Fruit fly (Drosophila melanogaster) whole organism, adult: Measurements from ENCODE around the gene CG6071.
A peak's percentile ranks its signal among the peaks of the same experiment; 100 is the strongest.

ENCODE experiments used
- CG11617 ChIP-seq: fragments of 200-800 bp; sonication (Bioruptor generic); optimal IDR thresholded peaks from 2 replicates; lab custom pipeline; 2017; ENCODE audit warnings: mild to moderate bottlenecking, missing biosample characterization, missing genetic modification reagents, missing genetic modification characterization
- CG12768 ChIP-seq: fragments of 200-800 bp; sonication (Bioruptor generic); optimal IDR thresholded peaks from 2 replicates; lab custom pipeline; 2017; ENCODE audit warnings: missing biosample characterization, missing genetic modification characterization, mild to moderate bottlenecking, moderate library complexity, missing genetic modification reagents
- CG14711 ChIP-seq: fragments of 200-800 bp; sonication (Bioruptor generic); optimal IDR thresholded peaks from 2 replicates; lab custom pipeline; 2018; ENCODE audit warnings: missing biosample characterization, mild to moderate bottlenecking, missing genetic modification characterization, moderate library complexity
- CG1620 ChIP-seq: fragments of 200-800 bp; sonication (Bioruptor generic); optimal IDR thresholded peaks from 2 replicates; lab custom pipeline; 2016; ENCODE audit warnings: missing biosample characterization, missing genetic modification characterization
- CG33017 ChIP-seq: fragments of 200-800 bp; sonication (Bioruptor generic); optimal IDR thresholded peaks from 2 replicates; lab custom pipeline; 2018; ENCODE audit warnings: missing biosample characterization, mild to moderate bottlenecking, missing genetic modification characterization, moderate library complexity
- CG5204 ChIP-seq: fragments of 200-800 bp; sonication (Bioruptor generic); optimal IDR thresholded peaks from 2 replicates; lab custom pipeline; 2016; ENCODE audit warnings: missing biosample characterization, missing genetic modification characterization
- CG7045 ChIP-seq: fragments of 200-800 bp; sonication (Bioruptor generic); optimal IDR thresholded peaks from 2 replicates; lab custom pipeline; 2017; ENCODE audit warnings: missing biosample characterization, mild to moderate bottlenecking, missing genetic modification characterization
- CG7101 ChIP-seq: fragments of 200-800 bp; sonication (Bioruptor generic); optimal IDR thresholded peaks from 2 replicates; lab custom pipeline; 2018; ENCODE audit warnings: missing biosample characterization, mild to moderate bottlenecking, missing genetic modification characterization, moderate library complexity
- Clk ChIP-seq: fragments of 200-800 bp; sonication (Bioruptor generic); optimal IDR thresholded peaks from 2 replicates; lab custom pipeline; 2017; ENCODE audit warnings: missing biosample characterization, missing genetic modification characterization
- Crg-1 ChIP-seq: fragments of 200-800 bp; sonication (Bioruptor generic); optimal IDR thresholded peaks from 2 replicates; lab custom pipeline; 2016; ENCODE audit warnings: missing biosample characterization, missing genetic modification characterization
- Hr96 ChIP-seq: fragments of 200-800 bp; sonication (Bioruptor generic); optimal IDR thresholded peaks from 2 replicates; lab custom pipeline; 2016; ENCODE audit warnings: missing biosample characterization, missing genetic modification characterization
- Mnt ChIP-seq: fragments of 200-800 bp; sonication (Bioruptor generic); optimal IDR thresholded peaks from 2 replicates; lab custom pipeline; 2016; ENCODE audit warnings: missing biosample characterization, mild to moderate bottlenecking, missing genetic modification characterization
- bab1 ChIP-seq: fragments of 200-800 bp; sonication (Bioruptor generic); optimal IDR thresholded peaks from 3 replicates; lab custom pipeline; 2019; ENCODE audit warnings: missing biosample characterization, mild to moderate bottlenecking, missing genetic modification characterization, moderate library complexity
- cic ChIP-seq: fragments of 200-800 bp; sonication (Bioruptor generic); optimal IDR thresholded peaks from 2 replicates; lab custom pipeline; 2017; ENCODE audit warnings: missing biosample characterization, mild to moderate bottlenecking, missing genetic modification characterization, moderate library complexity
- cnc ChIP-seq, 2 experiments: fragments of >200 bp; optimal IDR thresholded peaks; 2 replicates each; lab custom pipeline; 2017
- kay ChIP-seq: fragments of 200-800 bp; sonication (Bioruptor generic); peaks from one replicate; lab custom pipeline; 2016; ENCODE audit warnings: missing biosample characterization, missing genetic modification characterization, borderline replicate concordance
- ovo ChIP-seq: fragments of 200-800 bp; sonication (Bioruptor generic); optimal IDR thresholded peaks from 2 replicates; lab custom pipeline; 2016; ENCODE audit warnings: missing biosample characterization, missing genetic modification characterization
- pad ChIP-seq: fragments of 200-800 bp; sonication (Bioruptor generic); optimal IDR thresholded peaks from 3 replicates; lab custom pipeline; 2017; ENCODE audit warnings: missing biosample characterization, missing genetic modification characterization, mild to moderate bottlenecking, moderate library complexity, missing genetic modification reagents
- tj ChIP-seq: fragments of 200-800 bp; sonication (Bioruptor generic); optimal IDR thresholded peaks from 3 replicates; lab custom pipeline; 2017; ENCODE audit warnings: missing biosample characterization, mild to moderate bottlenecking, missing genetic modification characterization, moderate library complexity
- toe ChIP-seq: fragments of 200-800 bp; sonication (Bioruptor generic); optimal IDR thresholded peaks from 2 replicates; lab custom pipeline; 2016; ENCODE audit warnings: missing biosample characterization, missing genetic modification characterization

CG6071 gene

DNA sequence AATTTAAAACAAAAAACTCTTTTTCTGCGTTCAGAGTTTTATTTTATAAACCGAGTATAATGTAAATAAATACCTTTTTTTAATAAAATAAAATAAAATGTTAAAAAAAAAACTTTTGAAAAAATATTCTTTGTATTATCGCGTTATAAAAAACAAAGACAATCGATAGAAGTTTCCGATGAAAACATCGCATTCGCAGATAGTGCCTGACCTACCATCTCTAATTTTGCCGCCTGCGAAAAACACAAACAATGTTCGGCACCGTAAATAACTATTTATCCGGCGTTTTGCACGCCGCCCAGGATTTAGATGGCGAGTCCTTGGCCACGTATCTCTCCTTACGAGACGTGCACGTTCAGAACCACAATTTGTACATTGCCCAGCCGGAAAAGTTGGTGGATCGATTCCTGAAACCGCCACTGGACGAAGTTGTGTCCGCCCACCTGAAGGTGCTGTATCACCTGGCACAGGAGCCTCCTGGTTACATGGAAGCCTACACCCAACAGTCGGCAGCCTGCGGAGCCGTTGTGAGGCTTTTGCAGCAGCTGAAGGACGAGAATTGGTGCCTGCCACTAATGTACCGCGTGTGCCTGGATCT lies 19.5 kb downstream of the CG6071 start, which contains the start of gene PCID2:
Gene PCID2 (plus strand): TSS at position 213 of the 598 bp plus-strand sequence.
- TF ChIP-seq CG5204 (GFP tag; lab: Kevin White, UChicago) = no peak
- TF ChIP-seq Clk (GFP tag; lab: Kevin White, UChicago) = no peak
- no peak for TF ChIP-seq kay (GFP tag; lab: Kevin White, UChicago)
- no peak for TF ChIP-seq ovo (GFP tag; lab: Kevin White, UChicago)
- no peak for TF ChIP-seq Mnt (GFP tag; lab: Kevin White, UChicago)
- no peak for TF ChIP-seq CG14711 (tag; lab: Kevin White, UChicago)
- TF ChIP-seq toe (GFP tag; lab: Kevin White, UChicago) = no peak
- TF ChIP-seq CG1620 = no peak
- TF ChIP-seq CG11617 (GFP tag; lab: Kevin White, UChicago) = no peak
- no peak for TF ChIP-seq CG7101 (tag; lab: Kevin White, UChicago)

DNA sequence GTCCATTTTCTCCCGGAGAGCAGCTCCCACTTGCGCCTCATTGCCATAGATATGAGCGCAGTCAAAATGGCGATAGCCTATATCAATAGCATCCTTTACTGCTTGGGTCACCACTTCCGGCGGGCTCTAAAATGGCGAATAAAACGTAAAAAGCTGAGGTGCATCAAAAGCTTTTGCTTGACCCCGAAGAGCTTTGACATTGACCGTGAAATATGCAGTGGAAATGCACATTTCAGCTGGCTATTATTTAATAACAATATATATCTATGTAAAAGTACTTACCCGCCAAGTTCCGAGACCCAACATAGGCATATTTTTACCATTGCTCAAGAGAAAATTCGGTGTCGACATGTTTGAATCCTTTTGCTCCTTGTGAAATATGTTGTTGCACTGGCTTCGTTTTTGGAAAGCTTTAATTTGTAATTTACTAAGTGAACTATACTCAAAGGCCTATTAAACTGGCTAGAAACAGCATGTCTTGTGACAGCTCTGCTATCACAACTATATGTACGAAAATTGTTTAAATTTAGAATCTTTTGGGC lies 20.1 kb downstream of the CG6071 start, which contains the start of gene CG6083:
Gene CG6083 (minus strand): TSS at position 492 of the 542 bp plus-strand sequence.
- no peak for TF ChIP-seq cnc (optimal IDR thresholded peaks at IDR 0.05; lab: Kevin White, UChicago)
- TF ChIP-seq kay (GFP tag; lab: Kevin White, UChicago) = peak; percentile 67

DNA sequence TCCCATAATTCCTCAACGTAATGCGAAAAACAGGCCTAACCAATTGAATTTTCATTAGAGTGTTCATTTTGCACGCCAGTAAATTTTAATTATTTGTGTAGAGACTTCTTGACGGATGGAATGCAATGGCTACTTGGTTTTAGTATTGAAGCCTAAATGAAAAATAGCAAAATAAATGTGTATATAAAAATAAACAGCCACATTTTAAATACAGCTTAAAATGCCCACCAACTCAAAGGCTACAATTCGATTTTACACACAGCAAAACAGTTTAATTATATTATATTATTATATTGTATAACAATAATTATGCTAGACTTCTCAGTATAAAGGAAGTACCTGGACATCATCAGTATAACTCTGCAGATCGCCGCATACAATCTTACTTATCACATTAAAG lies 21.6 kb downstream of the CG6071 start, which contains the start of gene Akr1B:
Gene Akr1B (minus strand): TSS at position 101 of the 400 bp plus-strand sequence.
- TF ChIP-seq tj (GFP tag; lab: Kevin White, UChicago) = no peak
- no peak for TF ChIP-seq CG7045 (GFP tag; lab: Kevin White, UChicago)
- no peak for TF ChIP-seq CG5204 (GFP tag; lab: Kevin White, UChicago)
- no peak for TF ChIP-seq kay (GFP tag; lab: Kevin White, UChicago)
- TF ChIP-seq CG14711 (tag; lab: Kevin White, UChicago) = no peak

DNA sequence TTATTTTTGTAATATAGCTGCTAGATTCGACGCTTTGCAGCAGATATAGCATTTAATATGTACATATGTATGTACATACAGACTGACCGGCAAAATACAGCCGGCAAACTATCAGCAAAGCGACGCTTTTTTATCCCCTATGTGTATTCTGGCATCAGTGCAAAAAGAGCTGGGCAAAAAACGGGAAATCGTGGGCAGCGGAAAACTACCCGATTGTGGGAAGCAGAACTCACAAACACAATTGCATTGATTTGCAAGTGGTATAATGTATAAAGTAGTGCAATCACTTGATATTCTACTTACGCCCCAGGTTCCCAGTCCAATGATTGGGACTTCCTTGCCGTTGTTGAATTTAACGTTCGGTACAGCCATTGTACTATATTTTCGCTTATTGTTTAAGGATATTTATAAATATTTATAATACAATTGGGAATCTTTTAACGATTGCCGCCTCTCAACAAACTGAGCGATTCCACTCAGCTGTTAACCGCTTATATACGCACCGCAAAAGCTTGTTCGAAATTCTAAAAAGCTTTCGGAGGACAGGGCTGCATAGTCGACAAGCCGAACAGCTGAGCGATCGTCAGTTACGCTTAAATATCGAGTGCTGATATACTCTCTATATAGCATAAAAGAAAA lies 22.5 kb downstream of the CG6071 start:
- TF ChIP-seq Clk (GFP tag; lab: Kevin White, UChicago) (no peak), cnc (optimal IDR thresholded peaks at IDR 0.05; lab: Kevin White, UChicago) (no peak), Crg-1 (GFP tag; lab: Kevin White, UChicago) (no peak), kay (GFP tag; lab: Kevin White, UChicago) (peak; percentile 96), CG7045 (GFP tag; lab: Kevin White, UChicago) (no peak), CG7101 (tag; lab: Kevin White, UChicago) (peak; percentile 57), Mnt (GFP tag; lab: Kevin White, UChicago) (peak; percentile 47), CG5204 (GFP tag; lab: Kevin White, UChicago) (no peak), CG14711 (tag; lab: Kevin White, UChicago) (peak; percentile 26), CG1620 (no peak), cic (GFP tag; lab: Kevin White, UChicago) (peak; percentile 73), ovo (GFP tag; lab: Kevin White, UChicago) (no peak), bab1 (GFP tag; lab: Kevin White, UChicago) (peak; percentile 75), CG11617 (GFP tag; lab: Kevin White, UChicago) (peak; percentile 64), Hr96 (GFP tag; lab: Kevin White, UChicago) (no peak), CG12768 (peak; percentile 30), pad (GFP tag; lab: Kevin White, UChicago) (peak; percentile 27), toe (GFP tag; lab: Kevin White, UChicago) (peak; percentile 10), tj (GFP tag; lab: Kevin White, UChicago) (peak; percentile 39), CG33017 (tag; lab: Kevin White, UChicago) (peak; percentile 59)

DNA sequence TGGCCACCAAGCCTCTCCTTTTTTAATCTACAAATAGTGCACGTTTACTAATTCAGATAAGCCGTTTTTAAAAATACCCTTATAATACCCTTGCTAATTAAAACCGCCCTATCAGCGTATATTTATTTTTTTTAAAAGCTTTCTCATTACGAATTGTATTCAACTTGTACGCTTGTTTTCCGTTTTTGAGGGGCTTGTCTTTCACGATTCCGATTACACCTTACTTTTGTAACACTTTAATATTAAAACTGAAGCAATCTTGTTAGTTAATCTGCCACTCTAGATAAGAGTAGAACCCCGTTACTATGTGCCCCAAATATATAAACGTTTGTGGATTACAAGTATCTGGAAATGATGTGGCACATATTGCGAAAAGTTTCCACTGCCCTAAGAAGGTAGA lies 23.1 kb downstream of the CG6071 start:
- TF ChIP-seq CG1620 = no peak
- peak; percentile 84 for TF ChIP-seq kay (GFP tag; lab: Kevin White, UChicago)
- TF ChIP-seq tj (GFP tag; lab: Kevin White, UChicago) = peak; percentile 65

DNA sequence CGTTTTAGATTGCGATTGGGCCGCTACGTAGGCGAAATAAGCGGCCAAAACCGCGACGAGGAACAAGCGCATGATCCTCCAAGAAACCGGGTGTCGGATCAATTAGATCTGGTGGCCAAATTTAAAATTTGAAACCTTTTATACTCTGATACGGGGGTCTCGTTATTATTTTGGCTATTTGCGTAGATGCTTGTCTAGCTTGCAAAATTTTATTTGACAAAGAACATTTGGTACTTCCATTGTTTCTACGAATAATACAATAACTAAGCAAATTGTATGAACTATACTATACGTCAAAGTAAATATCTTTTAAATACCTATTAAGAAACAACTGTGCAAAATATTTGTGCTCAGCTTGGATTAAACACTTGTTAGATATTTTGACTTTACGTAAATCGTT lies 25.8 kb downstream of the CG6071 start, which contains the start of gene Muc68Ca:
Gene Muc68Ca (minus strand): TSS at position 101 of the 400 bp plus-strand sequence.
- TF ChIP-seq CG33017 (tag; lab: Kevin White, UChicago) (no peak), CG12768 (no peak), cnc (optimal IDR thresholded peaks at IDR 0.05; lab: Kevin White, UChicago) (no peak), Mnt (GFP tag; lab: Kevin White, UChicago) (no peak), cic (GFP tag; lab: Kevin White, UChicago) (no peak), CG7101 (tag; lab: Kevin White, UChicago) (no peak), Clk (GFP tag; lab: Kevin White, UChicago) (no peak), kay (GFP tag; lab: Kevin White, UChicago) (no peak), ovo (GFP tag; lab: Kevin White, UChicago) (no peak)
